Worm (Caenorhabditis elegans) whole organism, young adult: ENCODE results near the gene T05H10.8.

Experiments
- B0261.1 ChIP-seq: sonication (generic microtip); optimal IDR thresholded peaks from 2 replicates; lab custom pipeline; 2016; ENCODE audit warnings: mild to moderate bottlenecking, missing genetic modification characterization, moderate library complexity, missing compliant biosample characterization
- B0336.3 ChIP-seq: fragments of 200-800 bp; sonication (Bioruptor generic); IDR thresholded peaks from 2 replicates; pipeline ENCODE4 v1.3.6; 2022; ENCODE audit warnings: missing genetic modification characterization, missing compliant biosample characterization
- F10E7.11 ChIP-seq: sonication (generic microtip); optimal IDR thresholded peaks from 2 replicates; lab custom pipeline; 2017; ENCODE audit warnings: mild to moderate bottlenecking, missing genetic modification characterization, moderate library complexity, missing compliant biosample characterization
- F39B2.1 ChIP-seq: fragments of 200-800 bp; sonication (Bioruptor generic); IDR thresholded peaks from 2 replicates; pipeline ENCODE4 v1.3.6; 2022; ENCODE audit warnings: missing genetic modification reagents, missing genetic modification characterization, missing compliant biosample characterization
- F57C9.4 ChIP-seq: sonication (generic microtip); optimal IDR thresholded peaks from 2 replicates; lab custom pipeline; 2017; ENCODE audit warnings: mild to moderate bottlenecking, missing genetic modification characterization, missing compliant biosample characterization
- T26A5.8 ChIP-seq: sonication (generic microtip); optimal IDR thresholded peaks from 2 replicates; lab custom pipeline; 2016; ENCODE audit warnings: missing genetic modification characterization, missing compliant biosample characterization
- Y95B8A.8 ChIP-seq: fragments of 200-800 bp; sonication (Bioruptor generic); IDR thresholded peaks from 2 replicates; pipeline ENCODE4 v1.3.6; 2022; ENCODE audit warnings: missing genetic modification reagents, missing genetic modification characterization, missing compliant biosample characterization
- attf-6 ChIP-seq: fragments of 200-800 bp; sonication (Bioruptor generic); IDR thresholded peaks from 2 replicates; pipeline ENCODE4 v1.3.6; 2022; ENCODE audit warnings: missing genetic modification reagents, missing genetic modification characterization, missing compliant biosample characterization
- bed-1 ChIP-seq: fragments of 200-800 bp; sonication (Bioruptor generic); IDR thresholded peaks from 2 replicates; pipeline ENCODE4 v1.3.6; 2022; ENCODE audit warnings: missing genetic modification reagents, missing genetic modification characterization, missing compliant biosample characterization
- bed-2 ChIP-seq: fragments of 200-800 bp; sonication (Bioruptor generic); IDR thresholded peaks from 2 replicates; pipeline ENCODE4 v1.3.6; 2022; ENCODE audit warnings: missing genetic modification reagents, missing genetic modification characterization, missing compliant biosample characterization
- cebp-2 ChIP-seq: fragments of 200-800 bp; sonication (Bioruptor generic); IDR thresholded peaks from 2 replicates; pipeline ENCODE4 v1.3.6; 2022; ENCODE audit warnings: missing genetic modification characterization, missing compliant biosample characterization
- ceh-91 ChIP-seq: fragments of 200-800 bp; sonication (Bioruptor generic); IDR thresholded peaks from 2 replicates; pipeline ENCODE4 v1.3.6; 2022; ENCODE audit warnings: missing genetic modification reagents, missing genetic modification characterization, missing compliant biosample characterization
- dox-1 ChIP-seq: fragments of 200-800 bp; sonication (Bioruptor generic); IDR thresholded peaks from 2 replicates; pipeline ENCODE4 v1.3.6; 2022; ENCODE audit warnings: missing genetic modification reagents, missing genetic modification characterization, missing compliant biosample characterization
- egl-44 ChIP-seq: fragments of 200-800 bp; sonication (Bioruptor generic); IDR thresholded peaks from 2 replicates; pipeline ENCODE4 v1.3.6; 2022; ENCODE audit warnings: missing genetic modification reagents, missing genetic modification characterization, missing compliant biosample characterization
- egrh-3 ChIP-seq: fragments of 200-800 bp; sonication (Bioruptor generic); IDR thresholded peaks from 2 replicates; pipeline ENCODE4 v1.3.6; 2022; ENCODE audit warnings: missing genetic modification reagents, missing genetic modification characterization, missing compliant biosample characterization
- ekl-4 ChIP-seq: fragments of 200-800 bp; sonication (Bioruptor generic); IDR thresholded peaks from 2 replicates; pipeline ENCODE4 v1.3.6; 2022; ENCODE audit warnings: missing genetic modification reagents, missing genetic modification characterization, missing compliant biosample characterization
- fkh-3 ChIP-seq: sonication (generic microtip); optimal IDR thresholded peaks from 2 replicates; lab custom pipeline; 2016; ENCODE audit warnings: mild to moderate bottlenecking, missing genetic modification characterization, missing compliant biosample characterization
- hlh-26 ChIP-seq: fragments of 200-800 bp; sonication (Bioruptor generic); conservative IDR thresholded peaks from 2 replicates; pipeline ENCODE4 v1.3.6; 2022; ENCODE audit warnings: missing genetic modification reagents, missing genetic modification characterization, missing compliant biosample characterization
- hmg-20 ChIP-seq: fragments of 200-800 bp; sonication (Bioruptor generic); IDR thresholded peaks from 2 replicates; pipeline ENCODE4 v1.3.6; 2022; ENCODE audit warnings: missing genetic modification reagents, missing genetic modification characterization, missing compliant biosample characterization
- hrde-1 ChIP-seq: sonication (generic microtip); optimal IDR thresholded peaks from 2 replicates; lab custom pipeline; 2016; ENCODE audit warnings: missing genetic modification characterization, mild to moderate bottlenecking, missing compliant biosample characterization, moderate library complexity, missing genotype, missing genetic modification reagents, borderline replicate concordance
- hsf-1 ChIP-seq: fragments of 200-800 bp; sonication (Bioruptor generic); IDR thresholded peaks from 2 replicates; pipeline ENCODE4 v1.3.6; 2022; ENCODE audit warnings: missing genetic modification reagents, missing genetic modification characterization, missing compliant biosample characterization
- lag-1 ChIP-seq: fragments of 200-800 bp; sonication (Bioruptor generic); IDR thresholded peaks from 2 replicates; pipeline ENCODE4 v1.3.6; 2022; ENCODE audit warnings: missing genetic modification reagents, missing genetic modification characterization, missing compliant biosample characterization
- madf-6 ChIP-seq: fragments of 200-800 bp; sonication (Bioruptor generic); IDR thresholded peaks from 2 replicates; pipeline ENCODE4 v1.3.6; 2022; ENCODE audit warnings: missing genetic modification reagents, missing genetic modification characterization, missing compliant biosample characterization
- nfya-1 ChIP-seq: sonication (generic microtip); optimal IDR thresholded peaks from 2 replicates; lab custom pipeline; 2017; ENCODE audit warnings: antibody characterized with exemption, missing compliant biosample characterization, missing genetic modification characterization, borderline replicate concordance; ENCODE audit not compliant: insufficient read depth
- nfyb-1 ChIP-seq: fragments of 200-800 bp; sonication (Bioruptor generic); IDR thresholded peaks from 2 replicates; pipeline ENCODE4 v1.3.6; 2022; ENCODE audit warnings: missing genetic modification reagents, missing genetic modification characterization, missing compliant biosample characterization
- nhr-27 ChIP-seq: fragments of 200-800 bp; sonication (Bioruptor generic); optimal IDR thresholded peaks from 2 replicates; lab custom pipeline; 2018; ENCODE audit warnings: mild to moderate bottlenecking, missing genetic modification characterization, moderate library complexity, missing compliant biosample characterization
- pbrm-1 ChIP-seq: fragments of 200-800 bp; sonication (Bioruptor generic); IDR thresholded peaks from 2 replicates; pipeline ENCODE4 v1.3.6; 2022; ENCODE audit warnings: missing genetic modification reagents, missing genetic modification characterization, missing compliant biosample characterization
- rec-8 ChIP-seq, 2 experiments: sonication (generic microtip); optimal IDR thresholded peaks; 2 replicates each; lab custom pipeline; 2016; ENCODE audit warnings: mild to moderate bottlenecking in 2 of 2, missing genetic modification characterization in 2 of 2, missing genetic modification reagents in 2 of 2, missing genotype in 2 of 2, missing biosample characterization in 1 of 2, missing compliant biosample characterization in 1 of 2, moderate library complexity in 1 of 2
- sdz-38 ChIP-seq: sonication (generic microtip); optimal IDR thresholded peaks from 2 replicates; lab custom pipeline; 2016; ENCODE audit warnings: missing genotype, missing genetic modification characterization, missing compliant biosample characterization
- tbp1 ChIP-seq: fragments of 200-800 bp; sonication (Bioruptor generic); optimal IDR thresholded peaks from 2 replicates; lab custom pipeline; 2018; ENCODE audit warnings: mild to moderate bottlenecking, missing genetic modification characterization, missing compliant biosample characterization
- xnd-1 ChIP-seq: sonication (generic microtip); optimal IDR thresholded peaks from 2 replicates; lab custom pipeline; 2016; ENCODE audit warnings: missing genotype, missing genetic modification reagents, missing genetic modification characterization, missing compliant biosample characterization
- zfh-2 ChIP-seq: fragments of 200-800 bp; sonication (Bioruptor generic); conservative IDR thresholded peaks from 2 replicates; pipeline ENCODE4 v1.3.6; 2022; ENCODE audit warnings: missing genetic modification reagents, missing genetic modification characterization, missing compliant biosample characterization
- zim-3 ChIP-seq: sonication (generic microtip); optimal IDR thresholded peaks from 2 replicates; lab custom pipeline; 2017; ENCODE audit warnings: mild to moderate bottlenecking, missing genetic modification characterization, moderate library complexity, missing compliant biosample characterization
- ztf-28 ChIP-seq: fragments of 200-800 bp; sonication (Bioruptor generic); IDR thresholded peaks from 2 replicates; pipeline ENCODE4 v1.3.6; 2022; ENCODE audit warnings: missing genetic modification reagents, missing genetic modification characterization, missing compliant biosample characterization

The T05H10.8 gene

ce11 chrII:8020580-8021044 is 38.3 kb upstream of the T05H10.8 start (continued):
- TF ChIP-seq bed-2 (GFP tag; lab: Robert Waterston, UW): no peak
- TF ChIP-seq nhr-27 (tag; lab: Kevin White, UChicago): no peak
- TF ChIP-seq lag-1 (GFP tag; lab: Robert Waterston, UW): no peak
- TF ChIP-seq zfh-2 (GFP tag; lab: Robert Waterston, UW): no peak
- peak; percentile 84 for TF ChIP-seq B0336.3 (GFP tag; lab: Robert Waterston, UW)
- TF ChIP-seq madf-6 (GFP tag; lab: Robert Waterston, UW): peak; percentile 49
- no peak for TF ChIP-seq F10E7.11
- TF ChIP-seq F39B2.1 (GFP tag; lab: Robert Waterston, UW): peak; percentile 28; the same call in 1 of the 2 replicates
- no peak for TF ChIP-seq nfya-1 (tag; lab: Kevin White, UChicago)

DNA sequence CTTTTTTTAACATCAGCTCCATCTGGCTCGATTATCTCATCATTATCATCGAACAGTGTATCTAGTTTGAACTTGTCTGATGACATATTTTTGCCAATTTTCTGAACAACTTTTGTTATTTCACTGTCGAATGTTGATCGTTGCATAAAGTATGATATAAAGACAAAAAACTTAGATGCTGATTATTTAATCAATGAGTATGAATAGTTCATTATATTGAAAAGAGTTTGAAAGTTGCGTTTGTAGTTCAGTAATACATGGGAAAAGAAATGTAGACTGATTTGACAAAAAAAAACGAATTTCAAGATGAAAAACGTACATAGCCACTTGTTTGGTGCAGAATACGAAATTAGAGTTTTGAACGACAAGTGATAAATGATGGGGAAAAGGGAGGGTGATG is 36.4 kb upstream of the T05H10.8 start, which contains the start of gene hda-2:
hda-2 (minus strand) TSS at position 101 of the 400 bp plus-strand sequence.
- TF ChIP-seq pbrm-1 (0 out of 2 replicates have a peak, but pooled peaks have one; percentile 18), hrde-1 (tag; lab: Kevin White, UChicago) (peak; percentile 9), ekl-4 (GFP tag; lab: Robert Waterston, UW) (0 out of 2 replicates have a peak, but pooled peaks have one; percentile 26), sdz-38 (tag; lab: Kevin White, UChicago) (no peak), zim-3 (no peak), dox-1 (GFP tag; lab: Robert Waterston, UW) (no peak), egl-44 (GFP tag; lab: Robert Waterston, UW) (no peak), hsf-1 (GFP tag; lab: Robert Waterston, UW) (no peak), egrh-3 (GFP tag; lab: Robert Waterston, UW) (no peak), ceh-91 (GFP tag; lab: Robert Waterston, UW) (no peak), ztf-28 (GFP tag; lab: Robert Waterston, UW) (no peak), hlh-26 (GFP tag; lab: Robert Waterston, UW) (no peak)
- TF ChIP-seq, all 124 proteins: peak for 3

- TF ChIP-seq B0261.1 (tag; lab: Kevin White, UChicago) (no peak), ekl-4 (GFP tag; lab: Robert Waterston, UW) (no peak), bed-1 (no peak), cebp-2 (GFP tag; lab: Robert Waterston, UW) (no peak), attf-6 (GFP tag; lab: Robert Waterston, UW) (no peak), nfya-1 (tag; lab: Kevin White, UChicago) (no peak), Y95B8A.8 (no peak), lag-1 (GFP tag; lab: Robert Waterston, UW) (no peak), hmg-20 (no peak), xnd-1 (tag; lab: Kevin White, UChicago) (no peak), fkh-3 (tag; lab: Kevin White, UChicago) (no peak), nhr-27 (tag; lab: Kevin White, UChicago) (no peak), T26A5.8 (tag; lab: Kevin White, UChicago) (no peak), F57C9.4 (tag; lab: Kevin White, UChicago) (no peak), tbp1 (GFP tag; lab: Kevin White, UChicago) (no peak), rec-8 (tag; optimal IDR thresholded peaks at IDR 0.05; lab: Kevin White, UChicago) (no peak), nfyb-1 (GFP tag; lab: Robert Waterston, UW) (no peak), hrde-1 (tag; lab: Kevin White, UChicago) (no peak)
Observed at ce11 chrII:8027663-8028062, 31.2 kb upstream of the T05H10.8 start, which contains the start of gene swsn-7. Gene swsn-7, minus strand, starts transcription at chrII:8027763.
